Fruit fly (Drosophila melanogaster): ENCODE measurements around the gene CG10555.

Gene CG10555

dm6 chrX:8416956-8417355 is 18.2 kb downstream of the CG10555 start (continued):
- TF ChIP-seq cas (GFP tag; IDR thresholded peaks at IDR 0.05) (no peak), CG17361 (GFP tag; IDR thresholded peaks at IDR 0.05) (peak; percentile 22; the same call in 1 of the 3 replicates), wek (GFP tag; optimal IDR thresholded peaks at IDR 0.05) (no peak), Dek (tag; optimal IDR thresholded peaks at IDR 0.05) (no peak), Six4 (GFP tag; optimal IDR thresholded peaks at IDR 0.05) (no peak), CG3065 (GFP tag; optimal IDR thresholded peaks at IDR 0.05) (no peak), seq (GFP tag; IDR thresholded peaks at IDR 0.05) (no peak), lola (GFP tag; optimal IDR thresholded peaks at IDR 0.05) (no peak), CG5953 (GFP tag; IDR thresholded peaks at IDR 0.05) (no peak), hb (GFP tag; IDR thresholded peaks at IDR 0.05; ENCODE audit: partially characterized antibody) (no peak), CG3163 (GFP tag; optimal IDR thresholded peaks at IDR 0.05) (no peak), Hr51 (GFP tag; optimal IDR thresholded peaks at IDR 0.05) (no peak), CG31224 (GFP tag; IDR thresholded peaks at IDR 0.05) (no peak), CG34224 (GFP tag; IDR thresholded peaks at IDR 0.05; ENCODE audit: partially characterized antibody) (no peak), CG12659 (GFP tag; optimal IDR thresholded peaks at IDR 0.05) (no peak), kay (GFP tag; optimal IDR thresholded peaks at IDR 0.05) (no peak), CG2678 (tag; optimal IDR thresholded peaks at IDR 0.05) (peak; percentile 48), CG11085 (GFP tag; IDR thresholded peaks at IDR 0.05) (no peak), maf-S (GFP tag; optimal IDR thresholded peaks at IDR 0.05) (no peak), CHES-1-like (GFP tag; optimal IDR thresholded peaks at IDR 0.05) (no peak), hbn (GFP tag; IDR thresholded peaks at IDR 0.05; ENCODE audit: partially characterized antibody) (no peak), CG5245 (GFP tag; optimal IDR thresholded peaks at IDR 0.05) (no peak), lmd (GFP tag; IDR thresholded peaks at IDR 0.05) (peak; percentile 39), lbe (GFP tag; optimal IDR thresholded peaks at IDR 0.05) (no peak), Dbx (GFP tag; IDR thresholded peaks at IDR 0.05) (no peak), CG13123 (GFP tag; optimal IDR thresholded peaks at IDR 0.05) (no peak), sens-2 (GFP tag; IDR thresholded peaks at IDR 0.05) (no peak), yki (optimal IDR thresholded peaks at IDR 0.05) (no peak), az2 (GFP tag; optimal IDR thresholded peaks at IDR 0.05) (peak; percentile 18), Poxn (GFP tag; IDR thresholded peaks at IDR 0.05) (no peak), CG2129 (GFP tag; IDR thresholded peaks at IDR 0.05; ENCODE audit: partially characterized antibody) (no peak), usp (GFP tag; optimal IDR thresholded peaks at IDR 0.05) (no peak), scrt (GFP tag; optimal IDR thresholded peaks at IDR 0.05) (no peak), CG11696 (GFP tag; IDR thresholded peaks at IDR 0.05) (peak; percentile 64), Dp (GFP tag; optimal IDR thresholded peaks at IDR 0.05) (no peak), E2f2 (GFP tag; IDR thresholded peaks at IDR 0.05) (no peak), CG1647 (GFP tag; optimal IDR thresholded peaks at IDR 0.05) (no peak), CG17829 (tag; optimal IDR thresholded peaks at IDR 0.05) (no peak), CG10321 (GFP tag; IDR thresholded peaks at IDR 0.05) (no peak), sens (GFP tag) (peak; percentile 94), tap (tag; optimal IDR thresholded peaks at IDR 0.05) (no peak), hth (optimal IDR thresholded peaks at IDR 0.05) (no peak), ssp (GFP tag; IDR thresholded peaks at IDR 0.05) (no peak), HHEX (GFP tag; optimal IDR thresholded peaks at IDR 0.05) (no peak), Myb (GFP tag; optimal IDR thresholded peaks at IDR 0.05) (no peak), Sin3A (optimal IDR thresholded peaks at IDR 0.05) (no peak), slp2 (GFP tag; optimal IDR thresholded peaks at IDR 0.05) (no peak), dpn (GFP tag; optimal IDR thresholded peaks at IDR 0.05) (peak in 1 of 2 experiments; percentile 52), MTF-1 (GFP tag; optimal IDR thresholded peaks at IDR 0.05; ENCODE audit: borderline replicate concordance) (no peak), Oaz (GFP tag; IDR thresholded peaks at IDR 0.05) (no peak), sug (tag; optimal IDR thresholded peaks at IDR 0.05) (no peak), CG14441 (GFP tag; IDR thresholded peaks at IDR 0.05) (no peak), CG1792 (GFP tag; optimal IDR thresholded peaks at IDR 0.05) (no peak), gt (GFP tag; IDR thresholded peaks at IDR 0.05) (no peak)
